Worm (Caenorhabditis elegans) whole organism, young adult: ENCODE data around the gene blos-2.

ENCODE experiments used
- C17E4.6 ChIP-seq: fragments of 200-800 bp; sonication (Bioruptor generic); IDR thresholded peaks from 2 replicates; pipeline ENCODE4 v1.3.6; 2022; ENCODE audit warnings: missing genetic modification reagents, missing genetic modification characterization, missing compliant biosample characterization
- F37B4.10 ChIP-seq: fragments of 200-800 bp; sonication (Bioruptor generic); IDR thresholded peaks from 2 replicates; pipeline ENCODE4 v1.3.6; 2022; ENCODE audit warnings: missing genetic modification characterization, missing compliant biosample characterization
- Y56A3A.18 ChIP-seq: fragments of 200-800 bp; sonication (Bioruptor generic); IDR thresholded peaks from 2 replicates; pipeline ENCODE4 v1.3.6; 2022; ENCODE audit warnings: missing genetic modification reagents, missing genetic modification characterization, missing compliant biosample characterization
- akir-1 ChIP-seq: fragments of 200-800 bp; sonication (Bioruptor generic); optimal IDR thresholded peaks from 2 replicates; lab custom pipeline; 2018; ENCODE audit warnings: mild to moderate bottlenecking, missing genetic modification characterization, moderate library complexity, missing compliant biosample characterization
- aptf-2 ChIP-seq: fragments of 200-800 bp; sonication (Bioruptor generic); conservative IDR thresholded peaks from 2 replicates; pipeline ENCODE4 v1.3.6; 2022; ENCODE audit warnings: missing genetic modification reagents, missing genetic modification characterization, missing compliant biosample characterization
- chd-7 ChIP-seq: sonication (generic microtip); optimal IDR thresholded peaks from 2 replicates; lab custom pipeline; 2016; ENCODE audit warnings: mild to moderate bottlenecking, missing genetic modification characterization, moderate library complexity, missing compliant biosample characterization
- pha-4 ChIP-seq: fragments of 150-350 bp; sonication (generic microtip); optimal IDR thresholded peaks from 2 replicates; lab custom pipeline; 2014; ENCODE audit warnings: missing biosample characterization, missing genetic modification reagents, missing genetic modification characterization
- unc-130 ChIP-seq: sonication (generic microtip); optimal IDR thresholded peaks from 2 replicates; lab custom pipeline; 2016; ENCODE audit warnings: missing genetic modification reagents, missing genetic modification characterization, missing compliant biosample characterization
- ztf-25 ChIP-seq: fragments of 200-800 bp; sonication (Bioruptor generic); IDR thresholded peaks from 2 replicates; pipeline ENCODE4 v1.3.6; 2022; ENCODE audit warnings: missing genetic modification reagents, missing genetic modification characterization, missing compliant biosample characterization

DNA sequence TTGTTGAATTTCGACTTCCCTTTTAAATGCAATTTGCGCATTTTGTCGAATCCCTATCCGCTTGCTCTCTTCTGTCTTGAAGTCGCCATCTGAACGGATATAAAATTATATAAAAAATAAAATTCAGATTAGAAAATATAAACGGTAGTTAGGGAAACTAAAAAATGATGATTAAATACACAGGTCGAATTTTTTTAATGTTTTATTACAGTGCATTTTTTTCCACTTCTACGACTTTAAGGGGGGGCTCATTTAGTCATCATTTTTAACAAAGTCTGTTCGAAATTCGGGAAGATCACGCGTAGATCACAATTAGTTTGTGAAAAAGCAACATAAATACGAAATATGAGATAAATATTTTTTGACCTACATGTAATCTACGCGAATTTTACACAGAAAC, 8.9 kb downstream of the blos-2 start, which contains the start of gene Y73B6BL.14:
- TF ChIP-seq akir-1 (no peak), chd-7 (no peak), Y56A3A.18 (GFP tag; lab: Robert Waterston, UW) (no peak), unc-130 (GFP tag; lab: Kevin White, UChicago) (no peak), pha-4 (tag; lab: Kevin White, UChicago) (no peak), C17E4.6 (GFP tag; lab: Robert Waterston, UW) (no peak), ztf-25 (GFP tag; lab: Robert Waterston, UW) (no peak), F37B4.10 (no peak), aptf-2 (GFP tag; lab: Robert Waterston, UW) (no peak)
